Fruit fly (Drosophila melanogaster) whole organism, embryonic: ENCODE measurements around the gene isoQC.

ENCODE experiments used
- BEAF-32 ChIP-seq: fragments of 200-800 bp; sonication (Bioruptor generic); optimal IDR thresholded peaks from 3 replicates; lab custom pipeline; 2017; ENCODE audit warnings: missing biosample characterization, missing genetic modification characterization, mild to moderate bottlenecking, moderate library complexity, missing genetic modification reagents
- CG10462 ChIP-seq: fragments of 200-800 bp; sonication (Bioruptor generic); optimal IDR thresholded peaks from 2 replicates; lab custom pipeline; 2016; ENCODE audit warnings: missing biosample characterization, missing genetic modification characterization
- CG11085 ChIP-seq: fragments of 200-800 bp; sonication (Bioruptor generic); IDR thresholded peaks from 2 replicates; pipeline ENCODE4 v1.3.6; 2022; ENCODE audit warnings: missing biosample characterization, missing genetic modification characterization
- CG11456 ChIP-seq: fragments of 200-800 bp; sonication (Bioruptor generic); IDR thresholded peaks from 3 replicates; pipeline ENCODE4 v1.3.6; 2022; ENCODE audit warnings: missing biosample characterization, missing genetic modification characterization
- CG12391 ChIP-seq: fragments of 200-800 bp; sonication (Bioruptor generic); optimal IDR thresholded peaks from 3 replicates; lab custom pipeline; 2018; ENCODE audit warnings: missing biosample characterization, mild to moderate bottlenecking, missing genetic modification characterization, moderate library complexity
- CG12942 ChIP-seq: fragments of 200-800 bp; sonication (Bioruptor generic); optimal IDR thresholded peaks from 3 replicates; lab custom pipeline; 2016; ENCODE audit warnings: missing biosample characterization, missing genetic modification characterization
- CG1529 ChIP-seq: fragments of 200-800 bp; sonication (Bioruptor generic); optimal IDR thresholded peaks from 3 replicates; lab custom pipeline; 2018; ENCODE audit warnings: missing biosample characterization, missing genetic modification characterization
- CG17385 ChIP-seq: fragments of 200-800 bp; sonication (Bioruptor generic); optimal IDR thresholded peaks from 3 replicates; lab custom pipeline; 2018; ENCODE audit warnings: missing biosample characterization, mild to moderate bottlenecking, missing genetic modification characterization
- CG18011 ChIP-seq: fragments of 200-800 bp; sonication (Bioruptor generic); optimal IDR thresholded peaks from 2 replicates; lab custom pipeline; 2017; ENCODE audit warnings: missing biosample characterization, missing genetic modification characterization, mild to moderate bottlenecking, moderate library complexity, missing genotype
- CG31388 ChIP-seq: fragments of 200-800 bp; sonication (Bioruptor generic); optimal IDR thresholded peaks from 2 replicates; lab custom pipeline; 2016; ENCODE audit warnings: missing biosample characterization, missing genetic modification characterization
- CG3163 ChIP-seq: fragments of 200-800 bp; sonication (Bioruptor generic); optimal IDR thresholded peaks from 3 replicates; lab custom pipeline; 2016; ENCODE audit warnings: missing biosample characterization, missing genetic modification characterization
- CG32532 ChIP-seq: fragments of 200-800 bp; sonication (Bioruptor generic); IDR thresholded peaks from 2 replicates; pipeline ENCODE4 v1.3.6; 2022; ENCODE audit warnings: missing biosample characterization, missing genetic modification characterization
- CG4424 ChIP-seq: fragments of 200-800 bp; sonication (Bioruptor generic); optimal IDR thresholded peaks from 3 replicates; lab custom pipeline; 2016; ENCODE audit warnings: missing biosample characterization, missing genetic modification characterization
- CG4854 ChIP-seq: fragments of 200-800 bp; sonication (Bioruptor generic); optimal IDR thresholded peaks from 2 replicates; lab custom pipeline; 2016; ENCODE audit warnings: missing biosample characterization, missing genetic modification characterization, inconsistent platforms
- CG6175 ChIP-seq: fragments of 200-800 bp; sonication (Bioruptor generic); IDR thresholded peaks from 3 replicates; pipeline ENCODE4 v1.3.6; 2022; ENCODE audit warnings: missing biosample characterization, missing genetic modification characterization
- CG8478 ChIP-seq: fragments of >200 bp; optimal IDR thresholded peaks from 2 replicates; lab custom pipeline; 2018
- CG8765 ChIP-seq: fragments of 200-800 bp; sonication (Bioruptor generic); IDR thresholded peaks from 2 replicates; pipeline ENCODE4 v1.3.6; 2022; ENCODE audit warnings: missing biosample characterization, missing genetic modification characterization
- CG9817 ChIP-seq: fragments of 200-800 bp; sonication (Bioruptor generic); optimal IDR thresholded peaks from 2 replicates; lab custom pipeline; 2018; ENCODE audit warnings: missing biosample characterization, mild to moderate bottlenecking, missing genetic modification characterization, moderate library complexity
- CHES-1-like ChIP-seq: fragments of 200-800 bp; sonication (Bioruptor generic); optimal IDR thresholded peaks from 2 replicates; lab custom pipeline; 2016; ENCODE audit warnings: missing biosample characterization, missing genetic modification characterization
- CTCF ChIP-seq: fragments of 200-800 bp; sonication (Bioruptor generic); optimal IDR thresholded peaks from 2 replicates; lab custom pipeline; 2017; ENCODE audit warnings: missing biosample characterization, mild to moderate bottlenecking, missing genetic modification characterization, moderate library complexity
- Dek ChIP-seq: fragments of 200-800 bp; sonication (Bioruptor generic); optimal IDR thresholded peaks from 3 replicates; lab custom pipeline; 2019; ENCODE audit warnings: missing biosample characterization, mild to moderate bottlenecking, missing genetic modification characterization, moderate library complexity
- Hand ChIP-seq: fragments of 200-800 bp; sonication (Bioruptor generic); optimal IDR thresholded peaks from 2 replicates; lab custom pipeline; 2017; ENCODE audit warnings: mild to moderate bottlenecking, missing biosample characterization, missing genetic modification reagents, missing genetic modification characterization
- Hey ChIP-seq: fragments of 200-800 bp; sonication (Bioruptor generic); optimal IDR thresholded peaks from 3 replicates; lab custom pipeline; 2018; ENCODE audit warnings: missing biosample characterization, mild to moderate bottlenecking, missing genetic modification characterization
- Hr3 ChIP-seq: fragments of 200-800 bp; sonication (Bioruptor generic); optimal IDR thresholded peaks from 3 replicates; lab custom pipeline; 2016; ENCODE audit warnings: missing biosample characterization, missing genetic modification characterization
- Hr39 ChIP-seq: fragments of >200 bp; optimal IDR thresholded peaks from 2 replicates; lab custom pipeline; 2017
- Sin3A ChIP-seq: fragments of >200 bp; optimal IDR thresholded peaks from 2 replicates; lab custom pipeline; 2018
- Sry-δ ChIP-seq: fragments of 200-800 bp; sonication (Bioruptor generic); optimal IDR thresholded peaks from 2 replicates; lab custom pipeline; 2016; ENCODE audit warnings: missing biosample characterization, missing genetic modification characterization
- ap ChIP-seq: fragments of 200-800 bp; sonication (Bioruptor generic); IDR thresholded peaks from 2 replicates; pipeline ENCODE4 v1.3.6; 2022; ENCODE audit warnings: missing biosample characterization, missing genetic modification characterization
- bcd ChIP-seq: fragments of 200-800 bp; sonication (Bioruptor generic); optimal IDR thresholded peaks from 2 replicates; lab custom pipeline; 2017; ENCODE audit warnings: missing biosample characterization, mild to moderate bottlenecking, missing genetic modification characterization
- chif ChIP-seq, 2 experiments: fragments of 200-800 bp; sonication (Bioruptor generic); optimal IDR thresholded peaks; 3 replicates each; lab custom pipeline; 2016; ENCODE audit warnings: missing biosample characterization in 2 of 2, missing genetic modification characterization in 2 of 2
- chm ChIP-seq: fragments of 200-800 bp; sonication (Bioruptor generic); IDR thresholded peaks from 2 replicates; pipeline ENCODE4 v1.3.6; 2022; ENCODE audit warnings: missing biosample characterization, missing genetic modification characterization
- dm ChIP-seq: fragments of 200-800 bp; sonication (Bioruptor generic); optimal IDR thresholded peaks from 3 replicates; lab custom pipeline; 2016; ENCODE audit warnings: missing biosample characterization, missing genetic modification characterization
- dmrt99B ChIP-seq: fragments of 200-800 bp; sonication (Bioruptor generic); optimal IDR thresholded peaks from 2 replicates; lab custom pipeline; 2018; ENCODE audit warnings: missing biosample characterization, mild to moderate bottlenecking, missing genetic modification characterization, moderate library complexity
- dpn ChIP-seq, 2 experiments: fragments of 200-800 bp; sonication (Bioruptor generic); optimal IDR thresholded peaks; 3 replicates each; lab custom pipeline; 2016; ENCODE audit warnings: missing biosample characterization in 2 of 2, missing genetic modification characterization in 2 of 2
- esg ChIP-seq: fragments of 200-800 bp; sonication (Bioruptor generic); conservative IDR thresholded peaks from 2 replicates; pipeline ENCODE4 v1.3.6; 2022; ENCODE audit warnings: missing biosample characterization, missing genetic modification characterization
- fru ChIP-seq: fragments of >200 bp; optimal IDR thresholded peaks from 2 replicates; lab custom pipeline; 2017
- gsb ChIP-seq: fragments of 200-800 bp; sonication (Bioruptor generic); IDR thresholded peaks from 2 replicates; pipeline ENCODE4 v1.3.6; 2022; ENCODE audit warnings: missing biosample characterization, missing genetic modification characterization
- ham ChIP-seq: fragments of 200-800 bp; sonication (Bioruptor generic); IDR thresholded peaks from 2 replicates; pipeline ENCODE4 v1.3.6; 2022; ENCODE audit warnings: missing biosample characterization, missing genetic modification characterization
- hb ChIP-seq: fragments of 200-800 bp; sonication (Bioruptor generic); IDR thresholded peaks from 3 replicates; pipeline ENCODE4 v1.3.6; 2022; ENCODE audit warnings: missing biosample characterization, missing genetic modification characterization; ENCODE audit not compliant: partially characterized antibody
- kni ChIP-seq: fragments of 200-800 bp; sonication (Bioruptor generic); optimal IDR thresholded peaks from 3 replicates; lab custom pipeline; 2017; ENCODE audit warnings: mild to moderate bottlenecking, missing biosample characterization, missing genetic modification reagents, missing genetic modification characterization
- lmd ChIP-seq: fragments of 200-800 bp; sonication (Bioruptor generic); IDR thresholded peaks from 2 replicates; pipeline ENCODE4 v1.3.6; 2022; ENCODE audit warnings: missing biosample characterization, missing genetic modification characterization
- lola ChIP-seq, 3 experiments: fragments of >200 bp in 2 of 3; fragments of 200-800 bp in 1 of 3; sonication (Bioruptor generic) in 1 of 3; optimal IDR thresholded peaks; 2 replicates each; lab custom pipeline; 2017 to 2019; ENCODE audit warnings: missing biosample characterization in 3 of 3, missing genetic modification characterization in 3 of 3, mild to moderate bottlenecking in 1 of 3, moderate library complexity in 1 of 3
- lov ChIP-seq, 2 experiments: fragments of 200-800 bp in 1 of 2; fragments of >200 bp in 1 of 2; sonication (Bioruptor generic) in 1 of 2; IDR thresholded peaks in 1 of 2; optimal IDR thresholded peaks in 1 of 2; 2 replicates in 1 of 2; 3 replicates in 1 of 2; pipeline versions ENCODE4 v1.3.6 to Lab custom; 2017 to 2022; ENCODE audit warnings: missing biosample characterization in 1 of 2, missing genetic modification characterization in 1 of 2
- mld ChIP-seq: fragments of 200-800 bp; sonication (Bioruptor generic); IDR thresholded peaks from 3 replicates; pipeline ENCODE4 v1.3.6; 2022; ENCODE audit warnings: missing biosample characterization, missing genetic modification characterization; ENCODE audit not compliant: partially characterized antibody
- peb ChIP-seq: fragments of 200-800 bp; sonication (Bioruptor generic); IDR thresholded peaks from 2 replicates; pipeline ENCODE4 v1.3.6; 2022; ENCODE audit warnings: missing biosample characterization, missing genetic modification characterization
- ranshi ChIP-seq: fragments of 200-800 bp; sonication (Bioruptor generic); IDR thresholded peaks from 2 replicates; pipeline ENCODE4 v1.3.6; 2022; ENCODE audit warnings: missing biosample characterization, missing genetic modification characterization
- repo ChIP-seq: fragments of 200-800 bp; sonication (Bioruptor generic); optimal IDR thresholded peaks from 2 replicates; lab custom pipeline; 2016; ENCODE audit warnings: missing biosample characterization, missing genetic modification characterization
- tap ChIP-seq: fragments of 200-800 bp; optimal IDR thresholded peaks from 3 replicates; lab custom pipeline; 2019; ENCODE audit warnings: missing biosample characterization, mild to moderate bottlenecking, missing genetic modification characterization, moderate library complexity
- tin ChIP-seq: fragments of 200-800 bp; sonication (Bioruptor generic); optimal IDR thresholded peaks from 3 replicates; lab custom pipeline; 2016; ENCODE audit warnings: missing biosample characterization, missing genetic modification characterization
- trem ChIP-seq: fragments of 200-800 bp; optimal IDR thresholded peaks from 3 replicates; lab custom pipeline; 2019; ENCODE audit warnings: missing biosample characterization, mild to moderate bottlenecking, missing genetic modification characterization, moderate library complexity
- trh ChIP-seq: fragments of 200-800 bp; sonication (Bioruptor generic); optimal IDR thresholded peaks from 2 replicates; lab custom pipeline; 2016; ENCODE audit warnings: missing biosample characterization, missing genetic modification characterization
- vvl ChIP-seq: fragments of 200-800 bp; sonication (Bioruptor generic); IDR thresholded peaks from 2 replicates; pipeline ENCODE4 v1.3.6; 2022; ENCODE audit warnings: missing biosample characterization, missing genetic modification characterization
- zfh2 ChIP-seq: fragments of 200-800 bp; sonication (Bioruptor generic); optimal IDR thresholded peaks from 2 replicates; lab custom pipeline; 2016; ENCODE audit warnings: missing biosample characterization, missing genetic modification characterization

Gene isoQC

dm6 chr3L:20447337-20447736 is 26.9 kb upstream of the isoQC start (continued):
- no peak for TF ChIP-seq lov (optimal IDR thresholded peaks at IDR 0.05; lab: Kevin White, UChicago)
- 0 out of 3 replicates have a peak, but pooled peaks have one; percentile 8 for TF ChIP-seq lov (GFP tag; IDR thresholded peaks at IDR 0.05; lab: Robert Waterston, UW)
- no peak for TF ChIP-seq Sry-δ (GFP tag; lab: Kevin White, UChicago)
- TF ChIP-seq Hand (GFP tag; lab: Kevin White, UChicago), result no peak
- TF ChIP-seq CTCF (GFP tag; lab: Kevin White, UChicago), result no peak
- no peak for TF ChIP-seq Hr3 (GFP tag; lab: Kevin White, UChicago)
- TF ChIP-seq BEAF-32 (GFP tag; lab: Kevin White, UChicago), result no peak
- TF ChIP-seq Dek (tag; lab: Kevin White, UChicago), result no peak
- TF ChIP-seq CG32532 (GFP tag; lab: Robert Waterston, UW), result no peak
- TF ChIP-seq lola (GFP tag; optimal IDR thresholded peaks at IDR 0.05; lab: Kevin White, UChicago), result peak in 1 of 3 experiments; percentile 50
- TF ChIP-seq Sin3A (lab: Kevin White, UChicago), result no peak
- TF ChIP-seq dpn (GFP tag; optimal IDR thresholded peaks at IDR 0.05; lab: Kevin White, UChicago), result peak in 1 of 2 experiments; percentile 22
- peak; percentile 25 for TF ChIP-seq CG4424 (GFP tag; lab: Kevin White, UChicago)
- no peak for TF ChIP-seq CG1529
- TF ChIP-seq repo (GFP tag; lab: Kevin White, UChicago), result no peak
- TF ChIP-seq CG9817 (tag; lab: Kevin White, UChicago), result no peak
- TF ChIP-seq CG3163 (GFP tag; lab: Kevin White, UChicago), result no peak
- TF ChIP-seq CG11456 (GFP tag; lab: Robert Waterston, UW), result no peak
- TF ChIP-seq Hr39 (lab: Kevin White, UChicago), result no peak
- no peak for TF ChIP-seq CG10462 (GFP tag; lab: Kevin White, UChicago)
- no peak for TF ChIP-seq CG8765 (GFP tag; lab: Robert Waterston, UW)
- TF ChIP-seq CG31388, result no peak
- TF ChIP-seq dmrt99B, result peak; percentile 50
- TF ChIP-seq CG17385 (GFP tag; lab: Kevin White, UChicago), result no peak
- no peak for TF ChIP-seq chm
- no peak for TF ChIP-seq CG4854 (GFP tag; lab: Kevin White, UChicago)
- TF ChIP-seq CG8478 (lab: Kevin White, UChicago), result no peak
- no peak for TF ChIP-seq bcd (GFP tag; lab: Kevin White, UChicago)
- TF ChIP-seq tap (tag; lab: Kevin White, UChicago), result no peak
- no peak for TF ChIP-seq Hey (tag; lab: Kevin White, UChicago)
- no peak for TF ChIP-seq CG6175 (GFP tag; lab: Robert Waterston, UW)
- TF ChIP-seq fru, result no peak
- 0 out of 2 replicates have a peak, but pooled peaks have one; percentile 8 for TF ChIP-seq esg (GFP tag; lab: Robert Waterston, UW)
- TF ChIP-seq CG12942 (GFP tag; lab: Kevin White, UChicago), result no peak
- TF ChIP-seq peb (GFP tag; lab: Robert Waterston, UW), result no peak
- no peak for TF ChIP-seq gsb (GFP tag; lab: Robert Waterston, UW)
- no peak for TF ChIP-seq CG11085 (GFP tag; lab: Robert Waterston, UW)
- TF ChIP-seq ham (GFP tag; lab: Robert Waterston, UW), result no peak
- peak; percentile 38; the same call in 1 of the 2 replicates for TF ChIP-seq vvl (GFP tag; lab: Robert Waterston, UW)
- no peak for TF ChIP-seq zfh2 (GFP tag; lab: Kevin White, UChicago)
- no peak for TF ChIP-seq CHES-1-like (GFP tag; lab: Kevin White, UChicago)
- TF ChIP-seq trh (GFP tag; lab: Kevin White, UChicago), result no peak
- peak; percentile 18 for TF ChIP-seq CG12391 (tag; lab: Kevin White, UChicago)
- peak; percentile 13 for TF ChIP-seq trem (tag; lab: Kevin White, UChicago)
- no peak for TF ChIP-seq kni (GFP tag; lab: Kevin White, UChicago)
- no peak for TF ChIP-seq ranshi (GFP tag; lab: Robert Waterston, UW)
- TF ChIP-seq dm (GFP tag; lab: Kevin White, UChicago), result no peak
- TF ChIP-seq CG18011 (GFP tag; lab: Kevin White, UChicago), result no peak
- no peak for TF ChIP-seq ap (GFP tag; lab: Robert Waterston, UW)
- TF ChIP-seq tin, result no peak
- TF ChIP-seq hb (GFP tag; lab: Robert Waterston, UW), result no peak
- peak; percentile 16; the same call in 1 of the 2 replicates for TF ChIP-seq lmd (GFP tag; lab: Robert Waterston, UW)
- TF ChIP-seq chif (GFP tag; optimal IDR thresholded peaks at IDR 0.05; lab: Kevin White, UChicago), result peak in 1 of 2 experiments; percentile 64
- no peak for TF ChIP-seq mld (GFP tag; lab: Robert Waterston, UW)
